Worm (Caenorhabditis elegans): Measurements from ENCODE around the gene F38B7.2.

The F38B7.2 gene

DNA sequence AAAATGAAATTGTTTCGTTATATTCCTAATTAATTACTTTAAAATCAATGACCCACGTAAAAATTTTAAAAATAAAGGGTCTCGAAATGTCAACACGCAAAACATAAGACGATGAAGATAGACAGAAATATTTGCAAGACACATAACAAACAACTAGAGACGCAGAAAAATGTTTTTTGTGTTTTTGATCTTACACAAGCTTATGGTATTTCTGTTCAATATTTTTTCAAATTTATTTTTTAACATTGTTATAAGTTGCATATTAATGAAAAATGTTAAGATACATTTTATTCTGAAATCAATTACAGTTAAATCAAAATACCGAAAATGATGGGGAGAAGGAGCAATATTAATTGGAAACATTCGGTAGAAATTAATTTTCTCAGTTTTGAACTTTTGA, 30.3 kb upstream of the F38B7.2 start, which contains the start of gene C55A6.3:
C55A6.3 (minus strand) TSS at position 101 of the 400 bp plus-strand sequence.
- TF ChIP-seq elt-4 (tag; optimal IDR thresholded peaks at IDR 0.05), result no peak
- no peak for TF ChIP-seq eyg-1 (tag; optimal IDR thresholded peaks at IDR 0.05)
- TF ChIP-seq nfya-1 (tag; optimal IDR thresholded peaks at IDR 0.05), result no peak
- no peak for TF ChIP-seq K02D7.2 (tag; optimal IDR thresholded peaks at IDR 0.05)
- TF ChIP-seq che-1 (tag; optimal IDR thresholded peaks at IDR 0.05), result no peak
- TF ChIP-seq rnt-1 (tag; optimal IDR thresholded peaks at IDR 0.05), result no peak
- TF ChIP-seq K09A11.1 (tag; optimal IDR thresholded peaks at IDR 0.05; ENCODE audit: insufficient read depth), result no peak
- no peak for TF ChIP-seq lin-11 (tag; optimal IDR thresholded peaks at IDR 0.05)

ce11 chrV:11514677-11515076, 29.1 kb upstream of the F38B7.2 start, which contains the start of gene C55A6.6:
Gene C55A6.6 (minus strand): TSS chrV:11514737.
- TF ChIP-seq che-1 (tag; optimal IDR thresholded peaks at IDR 0.05), result no peak
- no peak for TF ChIP-seq unc-42 (tag; optimal IDR thresholded peaks at IDR 0.05)
- no peak for TF ChIP-seq hlh-6 (tag; optimal IDR thresholded peaks at IDR 0.05)
- TF ChIP-seq elt-4 (tag; optimal IDR thresholded peaks at IDR 0.05), result no peak
- TF ChIP-seq ceh-34 (tag; optimal IDR thresholded peaks at IDR 0.05), result no peak
- no peak for TF ChIP-seq ceh-22 (tag; optimal IDR thresholded peaks at IDR 0.05)
- TF ChIP-seq ceh-18 (tag; optimal IDR thresholded peaks at IDR 0.05), result no peak
- no peak for TF ChIP-seq pqm-1 (tag; optimal IDR thresholded peaks at IDR 0.05)
- no peak for TF ChIP-seq lin-11 (tag; optimal IDR thresholded peaks at IDR 0.05)

- TF ChIP-seq pat-9 (tag; optimal IDR thresholded peaks at IDR 0.05), result no peak
- TF ChIP-seq ceh-9 (tag; optimal IDR thresholded peaks at IDR 0.05), result no peak
- TF ChIP-seq sdc-2 (tag; optimal IDR thresholded peaks at IDR 0.05), result no peak
- TF ChIP-seq F13H6.1 (tag; optimal IDR thresholded peaks at IDR 0.05), result no peak
- no peak for TF ChIP-seq ceh-24 (tag; optimal IDR thresholded peaks at IDR 0.05)
- no peak for TF ChIP-seq syd-9 (tag; optimal IDR thresholded peaks at IDR 0.05)
- TF ChIP-seq unc-55 (GFP tag; optimal IDR thresholded peaks at IDR 0.05), result no peak
- no peak for TF ChIP-seq ceh-31 (tag; optimal IDR thresholded peaks at IDR 0.05)
- no peak for TF ChIP-seq ceh-18 (tag; optimal IDR thresholded peaks at IDR 0.05)
- TF ChIP-seq che-1 (tag; optimal IDR thresholded peaks at IDR 0.05), result no peak
- no peak for TF ChIP-seq fax-1 (tag; optimal IDR thresholded peaks at IDR 0.05)
- no peak for TF ChIP-seq pag-3 (tag; optimal IDR thresholded peaks at IDR 0.05; ENCODE audit: borderline replicate concordance)
- TF ChIP-seq tbx-2 (tag; optimal IDR thresholded peaks at IDR 0.05), result no peak
These were observed 28.6 kb upstream of the F38B7.2 start for ce11 chrV:11515145-11515544.

DNA sequence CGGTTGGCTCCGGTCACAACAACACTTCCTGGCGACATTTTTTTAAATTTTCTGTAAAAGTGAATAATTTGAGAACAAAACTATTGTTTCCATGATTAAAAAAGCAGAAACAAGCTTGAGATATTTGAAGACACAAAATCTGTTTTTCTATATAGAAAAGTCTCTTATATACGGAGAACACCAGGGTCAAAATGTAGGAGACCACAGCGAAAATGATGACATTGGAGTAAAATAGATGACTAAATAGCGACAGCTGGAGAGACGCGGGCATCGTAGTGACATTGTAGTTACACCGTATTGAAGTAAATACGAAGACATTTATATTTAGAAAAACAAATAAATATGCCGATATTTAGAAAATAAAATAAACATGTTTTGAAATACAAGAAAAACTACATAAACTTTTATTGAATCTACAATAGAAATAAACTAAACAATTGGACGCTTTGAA, 27.6 kb upstream of the F38B7.2 start, which contains the start of gene sdz-8:
sdz-8 (minus strand) TSS at position 51 of the 451 bp plus-strand sequence.
- TF ChIP-seq ceh-24 (tag; optimal IDR thresholded peaks at IDR 0.05), result no peak
- TF ChIP-seq unc-3 (GFP tag; conservative IDR thresholded peaks at IDR 0.05), result no peak
- no peak for TF ChIP-seq unc-3 (tag; optimal IDR thresholded peaks at IDR 0.05)
- no peak for TF ChIP-seq dmd-4 (tag; optimal IDR thresholded peaks at IDR 0.05; ENCODE audit: borderline replicate concordance)
- TF ChIP-seq fkh-10 (GFP tag; optimal IDR thresholded peaks at IDR 0.05), result no peak
- no peak for TF ChIP-seq hlh-15 (tag; optimal IDR thresholded peaks at IDR 0.05)
- TF ChIP-seq syd-9 (tag; optimal IDR thresholded peaks at IDR 0.05), result no peak
- no peak for TF ChIP-seq fax-1 (tag; optimal IDR thresholded peaks at IDR 0.05)

DNA sequence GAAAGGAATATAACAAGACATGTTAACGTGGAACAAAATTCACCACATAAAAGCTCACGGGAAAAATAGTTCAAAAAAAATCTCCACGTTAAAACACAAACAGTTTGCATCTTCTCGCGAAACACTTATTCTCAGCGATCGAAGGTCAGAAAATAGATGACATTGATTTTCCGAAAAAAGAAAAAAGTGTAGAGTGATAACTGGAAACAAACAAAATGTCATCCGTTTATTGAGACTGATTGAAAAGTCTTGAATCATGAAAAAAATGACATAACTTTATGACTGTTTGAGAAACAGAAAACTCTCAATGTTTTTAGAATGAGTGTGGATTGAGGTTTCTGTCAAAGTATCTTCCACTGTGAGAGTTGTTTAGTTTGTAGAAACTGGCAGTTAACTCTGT, 26.0 kb upstream of the F38B7.2 start, which contains the start of gene C55A6.4:
C55A6.4 (minus strand) TSS at position 101 of the 400 bp plus-strand sequence.
- TF ChIP-seq unc-86 (tag; optimal IDR thresholded peaks at IDR 0.05) (no peak), ceh-31 (tag; optimal IDR thresholded peaks at IDR 0.05) (no peak), hlh-8 (tag; optimal IDR thresholded peaks at IDR 0.05) (no peak), rnt-1 (tag; optimal IDR thresholded peaks at IDR 0.05) (no peak), pros-1 (tag; optimal IDR thresholded peaks at IDR 0.05) (no peak), syd-9 (tag; optimal IDR thresholded peaks at IDR 0.05) (no peak), ceh-30 (tag; optimal IDR thresholded peaks at IDR 0.05) (no peak), fax-1 (tag; optimal IDR thresholded peaks at IDR 0.05) (no peak)

Measured in whole organism, late embryonic.